Worm (Caenorhabditis elegans) whole organism, L1 larva: ENCODE results near the gene F43G6.7.
A peak's percentile ranks its signal among the peaks of the same experiment; 100 is the strongest.

Source experiments
- C04F5.9 ChIP-seq: sonication (generic microtip); optimal IDR thresholded peaks from 2 replicates; lab custom pipeline; 2016; ENCODE audit warnings: missing genetic modification characterization, missing compliant biosample characterization
- C16A3.4 ChIP-seq: fragments of 150-350 bp; optimal IDR thresholded peaks from 2 replicates; lab custom pipeline; 2014; ENCODE audit warnings: missing biosample characterization, missing genetic modification characterization
- C34B4.2 ChIP-seq: sonication (generic microtip); optimal IDR thresholded peaks from 2 replicates; lab custom pipeline; 2017; ENCODE audit warnings: mild to moderate bottlenecking, missing genetic modification characterization, missing compliant biosample characterization
- Y116A8C.19 ChIP-seq: sonication (generic microtip); optimal IDR thresholded peaks from 2 replicates; lab custom pipeline; 2016; ENCODE audit warnings: missing compliant biosample characterization, missing genetic modification characterization, borderline replicate concordance
- aha-1 ChIP-seq: fragments of 150-350 bp; optimal IDR thresholded peaks from 2 replicates; lab custom pipeline; 2014; ENCODE audit warnings: missing biosample characterization, missing genetic modification characterization
- alr-1 ChIP-seq: fragments of 200-800 bp; sonication (Bioruptor generic); optimal IDR thresholded peaks from 2 replicates; lab custom pipeline; 2018; ENCODE audit warnings: borderline replicate concordance, mild to moderate bottlenecking, missing genetic modification characterization, missing compliant biosample characterization
- ama-1 ChIP-seq: fragments of 150-350 bp; optimal IDR thresholded peaks from 2 replicates; lab custom pipeline; 2014
- ceh-8 ChIP-seq: fragments of 200-800 bp; sonication (Bioruptor generic); optimal IDR thresholded peaks from 2 replicates; lab custom pipeline; 2018; ENCODE audit warnings: mild to moderate bottlenecking, missing genetic modification characterization, moderate library complexity, missing compliant biosample characterization
- dpl-1 ChIP-seq, 3 experiments: fragments of 150-350 bp in 2 of 3; sonication (generic microtip) in 1 of 3; optimal IDR thresholded peaks; 2 replicates each; lab custom pipeline; 2014 to 2017; ENCODE audit warnings: missing biosample characterization in 3 of 3, missing genetic modification characterization in 3 of 3, missing genetic modification reagents in 3 of 3
- dsc-1 ChIP-seq: sonication (generic microtip); optimal IDR thresholded peaks from 2 replicates; lab custom pipeline; 2016; ENCODE audit warnings: mild to moderate bottlenecking, missing genetic modification characterization, missing compliant biosample characterization
- efl-1 ChIP-seq, 4 experiments: fragments of 150-350 bp; optimal IDR thresholded peaks in 3 of 4; peaks in 1 of 4; 1 replicate in 1 of 4; 2 replicates in 3 of 4; lab custom pipeline; 2014; ENCODE audit warnings: missing biosample characterization in 2 of 4, missing genetic modification characterization in 2 of 4, missing genetic modification reagents in 2 of 4
- egl-13 ChIP-seq: sonication (generic microtip); optimal IDR thresholded peaks from 2 replicates; lab custom pipeline; 2016; ENCODE audit warnings: missing genotype, missing genetic modification reagents, missing genetic modification characterization, missing compliant biosample characterization
- egl-27 ChIP-seq, 2 experiments: fragments of 150-350 bp in 1 of 2; sonication (generic microtip); optimal IDR thresholded peaks; 3 replicates each; lab custom pipeline; 2017 to 2018; ENCODE audit warnings: missing biosample characterization in 2 of 2, missing genetic modification characterization in 2 of 2, missing genetic modification reagents in 2 of 2
- elt-3 ChIP-seq, 6 experiments: fragments of 150-350 bp in 1 of 6; sonication (generic microtip); optimal IDR thresholded peaks; 2 replicates each; lab custom pipeline; 2017 to 2018; ENCODE audit warnings: missing biosample characterization in 6 of 6, missing genetic modification characterization in 6 of 6, inconsistent platforms in 1 of 6
- fkh-10 ChIP-seq: sonication (generic microtip); optimal IDR thresholded peaks from 2 replicates; lab custom pipeline; 2017; ENCODE audit warnings: missing biosample characterization, missing genetic modification reagents, missing genetic modification characterization
- fos-1 ChIP-seq: fragments of 150-350 bp; optimal IDR thresholded peaks from 2 replicates; lab custom pipeline; 2014; ENCODE audit warnings: missing biosample characterization, missing genetic modification characterization
- grh-1 ChIP-seq: fragments of 200-800 bp; sonication (Bioruptor generic); IDR thresholded peaks from 2 replicates; pipeline ENCODE4 v1.3.6; 2022; ENCODE audit warnings: missing genetic modification reagents, missing genetic modification characterization, missing compliant biosample characterization
- hlh-4 ChIP-seq: sonication (generic microtip); optimal IDR thresholded peaks from 2 replicates; lab custom pipeline; 2016; ENCODE audit warnings: mild to moderate bottlenecking, missing genetic modification characterization, missing compliant biosample characterization
- hpl-2 ChIP-seq: fragments of 150-350 bp; optimal IDR thresholded peaks from 2 replicates; lab custom pipeline; 2014; ENCODE audit warnings: missing biosample characterization, missing genetic modification reagents, missing genetic modification characterization
- isw-1 ChIP-seq: fragments of 200-800 bp; sonication (Bioruptor generic); IDR thresholded peaks from 2 replicates; pipeline ENCODE4 v1.3.6; 2022; ENCODE audit warnings: missing genetic modification characterization, missing compliant biosample characterization
- jun-1 ChIP-seq: fragments of 150-350 bp; optimal IDR thresholded peaks from 2 replicates; lab custom pipeline; 2014; ENCODE audit warnings: missing biosample characterization, missing genetic modification reagents, missing genetic modification characterization
- lin-13 ChIP-seq: fragments of 150-350 bp; optimal IDR thresholded peaks from 2 replicates; lab custom pipeline; 2014; ENCODE audit warnings: missing biosample characterization, missing genetic modification reagents, missing genetic modification characterization
- lin-14 ChIP-seq: fragments of 200-800 bp; sonication (Bioruptor generic); optimal IDR thresholded peaks from 2 replicates; lab custom pipeline; 2018; ENCODE audit warnings: mild to moderate bottlenecking, missing genetic modification characterization, moderate library complexity, missing compliant biosample characterization
- lin-39 ChIP-seq: fragments of 150-350 bp; optimal IDR thresholded peaks from 2 replicates; lab custom pipeline; 2014; ENCODE audit warnings: missing biosample characterization, missing genetic modification reagents, missing genetic modification characterization
- mab-9 ChIP-seq: fragments of 200-800 bp; sonication (Bioruptor generic); IDR thresholded peaks from 2 replicates; pipeline ENCODE4 v1.3.6; 2022; ENCODE audit warnings: missing genetic modification reagents, missing genetic modification characterization, missing compliant biosample characterization
- mep-1 ChIP-seq: fragments of 150-350 bp; optimal IDR thresholded peaks from 2 replicates; lab custom pipeline; 2014; ENCODE audit warnings: missing biosample characterization, missing genetic modification characterization
- nhr-12 ChIP-seq: sonication (generic microtip); optimal IDR thresholded peaks from 2 replicates; lab custom pipeline; 2017; ENCODE audit warnings: missing biosample characterization, missing genetic modification characterization
- nhr-20 ChIP-seq: sonication (generic microtip); optimal IDR thresholded peaks from 2 replicates; lab custom pipeline; 2016; ENCODE audit warnings: mild to moderate bottlenecking, missing genetic modification characterization, missing compliant biosample characterization
- nhr-77 ChIP-seq: fragments of 150-350 bp; optimal IDR thresholded peaks from 2 replicates; lab custom pipeline; 2014; ENCODE audit warnings: missing biosample characterization, missing genetic modification characterization
- nhr-85 ChIP-seq: sonication (generic microtip); peaks from one replicate; lab custom pipeline; 2016; ENCODE audit warnings: missing genetic modification characterization, inconsistent platforms, missing compliant biosample characterization
- nhr-90 ChIP-seq: sonication (generic microtip); optimal IDR thresholded peaks from 2 replicates; lab custom pipeline; 2016; ENCODE audit warnings: mild to moderate bottlenecking, missing genetic modification characterization, missing compliant biosample characterization; ENCODE audit not compliant: poor library complexity
- pag-3 ChIP-seq: sonication (generic microtip); optimal IDR thresholded peaks from 2 replicates; lab custom pipeline; 2017; ENCODE audit warnings: missing genetic modification characterization, mild to moderate bottlenecking, missing compliant biosample characterization, antibody characterized with exemption, borderline replicate concordance; ENCODE audit not compliant: insufficient read depth
- pax-3 ChIP-seq: fragments of 200-800 bp; sonication (Bioruptor generic); optimal IDR thresholded peaks from 2 replicates; lab custom pipeline; 2018; ENCODE audit warnings: mild to moderate bottlenecking, missing genetic modification characterization, moderate library complexity, missing compliant biosample characterization
- pqm-1 ChIP-seq: sonication (generic microtip); optimal IDR thresholded peaks from 3 replicates; lab custom pipeline; 2017; ENCODE audit warnings: missing biosample characterization, missing genetic modification characterization
- rnt-1 ChIP-seq: sonication (generic microtip); optimal IDR thresholded peaks from 2 replicates; lab custom pipeline; 2016; ENCODE audit warnings: mild to moderate bottlenecking, missing genetic modification characterization, moderate library complexity, missing compliant biosample characterization
- snpc-4 ChIP-seq: fragments of 150-350 bp; optimal IDR thresholded peaks from 2 replicates; lab custom pipeline; 2014; ENCODE audit warnings: missing biosample characterization, missing genetic modification characterization
- snu-23 ChIP-seq: sonication (generic microtip); optimal IDR thresholded peaks from 2 replicates; lab custom pipeline; 2016; ENCODE audit warnings: missing genetic modification characterization, missing compliant biosample characterization
- sox-4 ChIP-seq: sonication (generic microtip); optimal IDR thresholded peaks from 2 replicates; lab custom pipeline; 2016; ENCODE audit warnings: missing genetic modification characterization, missing compliant biosample characterization
- sptf-1 ChIP-seq: fragments of 150-350 bp; optimal IDR thresholded peaks from 2 replicates; lab custom pipeline; 2014; ENCODE audit warnings: missing biosample characterization, missing genetic modification characterization
- sup-37 ChIP-seq: fragments of 200-800 bp; sonication (Bioruptor generic); optimal IDR thresholded peaks from 2 replicates; lab custom pipeline; 2018; ENCODE audit warnings: mild to moderate bottlenecking, missing genetic modification characterization, missing compliant biosample characterization
- swsn-7 ChIP-seq: sonication (generic microtip); optimal IDR thresholded peaks from 2 replicates; lab custom pipeline; 2016; ENCODE audit warnings: missing genetic modification characterization, missing compliant biosample characterization
- tbx-2 ChIP-seq: sonication (generic microtip); optimal IDR thresholded peaks from 2 replicates; lab custom pipeline; 2016; ENCODE audit warnings: missing genetic modification characterization, missing compliant biosample characterization
- tlp-1 ChIP-seq: fragments of 150-350 bp; optimal IDR thresholded peaks from 2 replicates; lab custom pipeline; 2014; ENCODE audit warnings: missing biosample characterization, missing genetic modification characterization
- unc-130 ChIP-seq: fragments of 150-350 bp; optimal IDR thresholded peaks from 2 replicates; lab custom pipeline; 2017; ENCODE audit warnings: missing biosample characterization, missing genetic modification characterization, inconsistent platforms
- unc-30 ChIP-seq: sonication (generic microtip); optimal IDR thresholded peaks from 2 replicates; lab custom pipeline; 2017; ENCODE audit warnings: missing biosample characterization, missing genetic modification characterization

F43G6.7 gene

ce11 chrII:11813895-11814369 is 3.3 kb downstream of the F43G6.7 start, which contains the start of gene F43G6.8 (continued):
- TF ChIP-seq C16A3.4 (tag; lab: Kevin White, UChicago) (peak; percentile 37), sup-37 (GFP tag; lab: Kevin White, UChicago) (no peak), tbx-2 (tag; lab: Kevin White, UChicago) (no peak), hpl-2 (GFP tag; lab: Kevin White, UChicago) (no peak), grh-1 (no peak), pax-3 (tag; lab: Kevin White, UChicago) (no peak), tlp-1 (tag; lab: Kevin White, UChicago) (no peak), ceh-8 (GFP tag; lab: Kevin White, UChicago) (no peak), alr-1 (tag; lab: Kevin White, UChicago) (no peak), nhr-85 (tag; lab: Kevin White, UChicago) (no peak), efl-1 (optimal IDR thresholded peaks at IDR 0.05; lab: Kevin White, UChicago) (peak; percentile 53 to 64), efl-1 (GFP tag; optimal IDR thresholded peaks at IDR 0.05 in 1 of 2; lab: Kevin White, UChicago) (peak; percentile 27 to 92), Y116A8C.19 (tag; lab: Kevin White, UChicago) (no peak), pag-3 (no peak), aha-1 (tag; lab: Kevin White, UChicago) (no peak), unc-130 (tag; lab: Kevin White, UChicago) (peak; percentile 58), ama-1 (lab: Kevin White, UChicago) (peak; percentile 52), snpc-4 (tag; lab: Kevin White, UChicago) (peak; percentile 44), fos-1 (tag; lab: Kevin White, UChicago) (no peak), lin-13 (GFP tag; lab: Kevin White, UChicago) (peak; percentile 21), rnt-1 (peak; percentile 56), mep-1 (tag; lab: Kevin White, UChicago) (peak; percentile 71), sox-4 (no peak), isw-1 (GFP tag; lab: Robert Waterston, UW) (0 out of 2 replicates have a peak, but pooled peaks have one; percentile 19), sptf-1 (tag; lab: Kevin White, UChicago) (no peak), hlh-4 (no peak), nhr-77 (tag; lab: Kevin White, UChicago) (no peak), nhr-12 (tag; lab: Kevin White, UChicago) (no peak), snu-23 (peak; percentile 62), lin-14 (GFP tag; lab: Kevin White, UChicago) (peak; percentile 76), egl-27 (tag; optimal IDR thresholded peaks at IDR 0.05; lab: Kevin White, UChicago) (no peak), mab-9 (GFP tag; lab: Robert Waterston, UW) (0 out of 2 replicates have a peak, but pooled peaks have one; percentile 33)
- TF ChIP-seq, all 84 proteins: peak for 31

ce11 chrII:11816014-11816413 is 5.4 kb downstream of the F43G6.7 start:
- TF ChIP-seq jun-1 (tag; lab: Kevin White, UChicago), result no peak
- TF ChIP-seq, all 84 proteins: peak for 0

- no peak for TF ChIP-seq pqm-1
- no peak for TF ChIP-seq isw-1 (GFP tag; lab: Robert Waterston, UW)
- TF ChIP-seq egl-13 (tag; lab: Kevin White, UChicago), result no peak
- TF ChIP-seq nhr-77 (tag; lab: Kevin White, UChicago), result no peak
- no peak for TF ChIP-seq C04F5.9
- TF ChIP-seq dsc-1 (tag; lab: Kevin White, UChicago), result no peak
- TF ChIP-seq alr-1 (tag; lab: Kevin White, UChicago), result no peak
- TF ChIP-seq swsn-7 (tag; lab: Kevin White, UChicago), result no peak
- no peak for TF ChIP-seq unc-30
- no peak for TF ChIP-seq fkh-10 (GFP tag; lab: Kevin White, UChicago)
- TF ChIP-seq nhr-90 (tag; lab: Kevin White, UChicago), result no peak
- TF ChIP-seq nhr-20 (tag; lab: Kevin White, UChicago), result no peak
- TF ChIP-seq elt-3 (tag; optimal IDR thresholded peaks at IDR 0.05; lab: Kevin White, UChicago), result no peak
- TF ChIP-seq lin-39 (tag; lab: Kevin White, UChicago), result no peak
- no peak for TF ChIP-seq hlh-4
- TF ChIP-seq dpl-1 (GFP tag; optimal IDR thresholded peaks at IDR 0.05; lab: Kevin White, UChicago), result no peak
- no peak for TF ChIP-seq C34B4.2 (tag; lab: Kevin White, UChicago)
- TF ChIP-seq, all 84 proteins: peak for 0
These were observed 5.9 kb downstream of the F43G6.7 start, which contains the start of gene pap-3 for ce11 chrII:11816475-11816874. pap-3 (minus strand) TSS chrII:11816575.
